Worm (Caenorhabditis elegans): Measurements from ENCODE around the gene C14A6.6.

The C14A6.6 gene

ce11 chrV:18133177-18133576 is 33.9 kb downstream of the C14A6.6 start, which contains the start of gene Y37H2A.18:
Gene Y37H2A.18, minus strand, starts transcription at chrV:18133277.
- TF ChIP-seq unc-39 (tag; optimal IDR thresholded peaks at IDR 0.05) (no peak), nhr-28 (tag; optimal IDR thresholded peaks at IDR 0.05) (no peak), tbx-8 (GFP tag; optimal IDR thresholded peaks at IDR 0.05) (no peak), mep-1 (tag; optimal IDR thresholded peaks at IDR 0.05) (no peak), mab-5 (tag; optimal IDR thresholded peaks at IDR 0.05) (no peak), ham-2 (GFP tag; optimal IDR thresholded peaks at IDR 0.05) (no peak), unc-120 (tag; optimal IDR thresholded peaks at IDR 0.05; ENCODE audit: poor library complexity, severe bottlenecking) (no peak), bed-3 (GFP tag; optimal IDR thresholded peaks at IDR 0.05) (no peak), ztf-11 (tag; optimal IDR thresholded peaks at IDR 0.05) (no peak), ceh-83 (GFP tag; optimal IDR thresholded peaks at IDR 0.05) (no peak), elt-1 (tag; optimal IDR thresholded peaks at IDR 0.05; ENCODE audit: borderline replicate concordance, insufficient read depth) (no peak)

ce11 chrV:18131049-18131448 is 36.0 kb downstream of the C14A6.6 start, which contains the start of gene Y37H2A.12:
Gene Y37H2A.12, minus strand, starts transcription at chrV:18131129.
- TF ChIP-seq pha-4 (tag; optimal IDR thresholded peaks at IDR 0.05) (no peak), sem-2 (GFP tag; optimal IDR thresholded peaks at IDR 0.05) (no peak), nhr-76 (tag; optimal IDR thresholded peaks at IDR 0.05) (no peak)

- TF ChIP-seq mab-5 (tag; optimal IDR thresholded peaks at IDR 0.05) (no peak), nhr-2 (tag; optimal IDR thresholded peaks at IDR 0.05) (no peak), ceh-43 (GFP tag; optimal IDR thresholded peaks at IDR 0.05) (no peak), mls-2 (tag; optimal IDR thresholded peaks at IDR 0.05) (no peak), ztf-11 (tag; optimal IDR thresholded peaks at IDR 0.05) (no peak), bed-3 (GFP tag; optimal IDR thresholded peaks at IDR 0.05) (no peak), blmp-1 (tag; optimal IDR thresholded peaks at IDR 0.05) (no peak), nhr-12 (tag; optimal IDR thresholded peaks at IDR 0.05) (no peak), M03D4.4 (tag; optimal IDR thresholded peaks at IDR 0.05) (no peak), unc-62 (GFP tag; optimal IDR thresholded peaks at IDR 0.05) (no peak), drap-1 (GFP tag; optimal IDR thresholded peaks at IDR 0.05) (no peak), ceh-39 (tag; optimal IDR thresholded peaks at IDR 0.05) (no peak), nhr-28 (tag; optimal IDR thresholded peaks at IDR 0.05) (no peak), unc-39 (tag; optimal IDR thresholded peaks at IDR 0.05) (no peak), mep-1 (tag; optimal IDR thresholded peaks at IDR 0.05) (no peak), tbx-8 (GFP tag; optimal IDR thresholded peaks at IDR 0.05) (no peak), ham-2 (GFP tag; optimal IDR thresholded peaks at IDR 0.05) (no peak)
These were observed 38.5 kb downstream of the C14A6.6 start for ce11 chrV:18128545-18128944.

- no peak for TF ChIP-seq nhr-76 (tag; optimal IDR thresholded peaks at IDR 0.05)
- TF ChIP-seq ces-1 (GFP tag; optimal IDR thresholded peaks at IDR 0.05), result no peak
- no peak for TF ChIP-seq sptf-1 (tag; optimal IDR thresholded peaks at IDR 0.05)
- TF ChIP-seq ztf-11 (tag; optimal IDR thresholded peaks at IDR 0.05), result no peak
- no peak for TF ChIP-seq pha-4 (tag; optimal IDR thresholded peaks at IDR 0.05)
- TF ChIP-seq lin-32 (GFP tag; optimal IDR thresholded peaks at IDR 0.05), result no peak
- no peak for TF ChIP-seq nhr-12 (tag; optimal IDR thresholded peaks at IDR 0.05)
- no peak for TF ChIP-seq nhr-2 (tag; optimal IDR thresholded peaks at IDR 0.05)
- no peak for TF ChIP-seq zip-8 (tag; optimal IDR thresholded peaks at IDR 0.05)
- no peak for TF ChIP-seq elt-1 (tag; optimal IDR thresholded peaks at IDR 0.05; ENCODE audit: borderline replicate concordance, insufficient read depth)
- TF ChIP-seq blmp-1 (tag; optimal IDR thresholded peaks at IDR 0.05), result no peak
- no peak for TF ChIP-seq mab-5 (tag; optimal IDR thresholded peaks at IDR 0.05)
- no peak for TF ChIP-seq lin-13 (tag; optimal IDR thresholded peaks at IDR 0.05)
- no peak for TF ChIP-seq ceh-83 (GFP tag; optimal IDR thresholded peaks at IDR 0.05)
- no peak for TF ChIP-seq elt-3 (tag; optimal IDR thresholded peaks at IDR 0.05)
- TF ChIP-seq sem-2 (GFP tag; optimal IDR thresholded peaks at IDR 0.05), result no peak
- TF ChIP-seq ham-2 (GFP tag; optimal IDR thresholded peaks at IDR 0.05), result no peak
- TF ChIP-seq unc-120 (tag; optimal IDR thresholded peaks at IDR 0.05; ENCODE audit: poor library complexity, severe bottlenecking), result no peak
- TF ChIP-seq bed-3 (GFP tag; optimal IDR thresholded peaks at IDR 0.05), result no peak
These were observed 39.9 kb downstream of the C14A6.6 start, which contains the start of gene fbxa-211 for ce11 chrV:18127192-18127591. Gene fbxa-211, plus strand, starts transcription at chrV:18127519.

ce11 chrV:18125075-18125474 is 42.0 kb downstream of the C14A6.6 start, which contains the start of gene fbxa-210:
Gene fbxa-210, plus strand, starts transcription at chrV:18125375.
- no peak for TF ChIP-seq nhr-12 (tag; optimal IDR thresholded peaks at IDR 0.05)

- TF ChIP-seq blmp-1 (tag; optimal IDR thresholded peaks at IDR 0.05), result no peak
- TF ChIP-seq unc-62 (GFP tag; optimal IDR thresholded peaks at IDR 0.05), result no peak
- TF ChIP-seq mab-5 (tag; optimal IDR thresholded peaks at IDR 0.05), result no peak
- TF ChIP-seq mls-2 (tag; optimal IDR thresholded peaks at IDR 0.05), result no peak
- TF ChIP-seq nhr-28 (tag; optimal IDR thresholded peaks at IDR 0.05), result no peak
- no peak for TF ChIP-seq cnd-1 (tag; optimal IDR thresholded peaks at IDR 0.05)
- TF ChIP-seq elt-1 (tag; optimal IDR thresholded peaks at IDR 0.05; ENCODE audit: borderline replicate concordance, insufficient read depth), result no peak
- TF ChIP-seq nhr-12 (tag; optimal IDR thresholded peaks at IDR 0.05), result no peak
- no peak for TF ChIP-seq flh-1 (GFP tag; optimal IDR thresholded peaks at IDR 0.05)
These were observed 43.4 kb downstream of the C14A6.6 start, which contains the start of gene fbxa-107 for ce11 chrV:18123639-18124038. Gene fbxa-107, plus strand, starts transcription at chrV:18123939.

Data from whole organism, mixed stage, embryonic.